1 fruit fly cellular context compared by ENCODE assay signal in the genomic region with DNA sequence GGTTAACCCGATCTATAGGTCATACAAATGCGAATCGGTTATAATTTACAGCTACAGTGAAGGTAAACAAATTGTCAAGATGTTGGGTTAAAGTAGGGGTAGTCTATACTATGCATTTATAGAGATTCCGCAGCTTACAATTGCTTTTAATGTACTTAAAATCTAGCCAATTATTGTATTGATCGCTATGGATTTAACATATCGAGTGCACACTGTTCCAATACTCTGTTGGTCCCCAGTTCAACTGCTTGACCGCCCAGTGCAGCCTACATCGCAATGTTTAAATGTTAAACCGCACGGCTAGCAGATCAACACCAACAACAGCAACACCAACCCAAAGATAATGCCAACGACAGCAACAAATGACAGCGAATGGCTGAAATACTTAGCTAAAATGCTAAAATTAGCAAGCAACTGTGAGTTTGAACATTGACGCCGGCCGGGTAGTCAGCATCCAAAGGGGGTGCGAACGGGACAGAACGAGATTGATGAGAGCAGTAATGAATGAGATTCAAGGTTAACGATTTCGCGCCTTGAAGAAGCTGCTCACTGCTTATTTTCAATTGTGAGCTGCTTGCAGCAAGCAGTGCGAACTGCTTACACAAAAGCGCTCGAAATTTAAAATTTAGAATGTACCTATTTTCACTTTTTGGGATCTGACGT.
TF ChIP-seq lines count a peak whose summit lies in the region.

No protein-coding gene starts in this region.

TF ChIP-seq in whole organism, embryonic, 481 proteins besides CTCF, POLR2A, EP300 and RAD21 (continued from another document):
- TF ChIP-seq Xbp1 (GFP tag; optimal IDR thresholded peaks at IDR 0.05; lab: Kevin White, UChicago), result no peak
- peak; percentile 4 for TF ChIP-seq Sin3A (optimal IDR thresholded peaks at IDR 0.05; lab: Kevin White, UChicago)
- TF ChIP-seq CG31441 (GFP tag; IDR thresholded peaks at IDR 0.05; lab: Robert Waterston, UW), result no peak
- no peak for TF ChIP-seq CG10209 (GFP tag; optimal IDR thresholded peaks at IDR 0.05; lab: Kevin White, UChicago)
- TF ChIP-seq oc (tag; optimal IDR thresholded peaks at IDR 0.05; lab: Kevin White, UChicago), result no peak
- peak; percentile 11 for TF ChIP-seq sens (GFP tag; lab: Kevin White, UChicago)
- no peak for TF ChIP-seq CG9876 (GFP tag; optimal IDR thresholded peaks at IDR 0.05; lab: Kevin White, UChicago)
- TF ChIP-seq CG12219 (GFP tag; optimal IDR thresholded peaks at IDR 0.05; lab: Kevin White, UChicago), result no peak
- no peak for TF ChIP-seq CG7839 (tag; optimal IDR thresholded peaks at IDR 0.05; lab: Kevin White, UChicago)
- peak; percentile 65 for TF ChIP-seq CG14441 (GFP tag; IDR thresholded peaks at IDR 0.05; lab: Robert Waterston, UW)
- TF ChIP-seq Lpt (GFP tag; optimal IDR thresholded peaks at IDR 0.05; lab: Kevin White, UChicago), result no peak
- TF ChIP-seq unpg (GFP tag; optimal IDR thresholded peaks at IDR 0.05; lab: Kevin White, UChicago), result no peak
- peak; percentile 61 for TF ChIP-seq Drgx (GFP tag; IDR thresholded peaks at IDR 0.05; lab: Robert Waterston, UW)
- TF ChIP-seq ash1 (GFP tag; optimal IDR thresholded peaks at IDR 0.05; lab: Kevin White, UChicago), result no peak
- no peak for TF ChIP-seq CkIIα-i1 (GFP tag; IDR thresholded peaks at IDR 0.05; lab: Robert Waterston, UW)
- no peak for TF ChIP-seq Vsx1 (GFP tag; optimal IDR thresholded peaks at IDR 0.05; lab: Kevin White, UChicago)
- no peak for TF ChIP-seq ATbp (GFP tag; optimal IDR thresholded peaks at IDR 0.05; lab: Kevin White, UChicago)
- no peak for TF ChIP-seq peb (GFP tag; IDR thresholded peaks at IDR 0.05; lab: Robert Waterston, UW)
- no peak for TF ChIP-seq fd64A (GFP tag; optimal IDR thresholded peaks at IDR 0.05; lab: Kevin White, UChicago)
- TF ChIP-seq sd (tag; optimal IDR thresholded peaks at IDR 0.05; lab: Kevin White, UChicago), result peak; percentile 75
- TF ChIP-seq Hmx (GFP tag; optimal IDR thresholded peaks at IDR 0.05; lab: Kevin White, UChicago), result no peak
- TF ChIP-seq Deaf1 (tag; optimal IDR thresholded peaks at IDR 0.05; lab: Kevin White, UChicago), result no peak
- peak; percentile 41 for TF ChIP-seq hkb (optimal IDR thresholded peaks at IDR 0.05; lab: Kevin White, UChicago)
- TF ChIP-seq hkb (GFP tag; IDR thresholded peaks at IDR 0.05; lab: Robert Waterston, UW), result no peak
- TF ChIP-seq abd-A (tag; optimal IDR thresholded peaks at IDR 0.05; lab: Kevin White, UChicago), result peak; percentile 91
- no peak for TF ChIP-seq Asciz (GFP tag; optimal IDR thresholded peaks at IDR 0.05; lab: Kevin White, UChicago)
- no peak for TF ChIP-seq sc (optimal IDR thresholded peaks at IDR 0.05; lab: Kevin White, UChicago)
- no peak for TF ChIP-seq sc (GFP tag; optimal IDR thresholded peaks at IDR 0.05; lab: Kevin White, UChicago)
- TF ChIP-seq lov (optimal IDR thresholded peaks at IDR 0.05; lab: Kevin White, UChicago), result no peak
- peak; percentile 73; the same call in 2 of the 3 replicates for TF ChIP-seq lov (GFP tag; IDR thresholded peaks at IDR 0.05; lab: Robert Waterston, UW)
- TF ChIP-seq amos (GFP tag; IDR thresholded peaks at IDR 0.05; lab: Robert Waterston, UW; ENCODE audit: partially characterized antibody), result peak; percentile 30; the same call in 1 of the 2 replicates
- TF ChIP-seq btn (GFP tag; optimal IDR thresholded peaks at IDR 0.05; lab: Kevin White, UChicago), result no peak
- no peak for TF ChIP-seq CG1647 (GFP tag; optimal IDR thresholded peaks at IDR 0.05; lab: Kevin White, UChicago)
- TF ChIP-seq bigmax (GFP tag; optimal IDR thresholded peaks at IDR 0.05; lab: Kevin White, UChicago), result peak; percentile 36
- no peak for TF ChIP-seq C15 (GFP tag; IDR thresholded peaks at IDR 0.05; lab: Robert Waterston, UW)
- TF ChIP-seq CG4424 (GFP tag; optimal IDR thresholded peaks at IDR 0.05; lab: Kevin White, UChicago), result no peak
- no peak for TF ChIP-seq trh (GFP tag; optimal IDR thresholded peaks at IDR 0.05; lab: Kevin White, UChicago)
- peak in 1 of 2 experiments; percentile 4 for TF ChIP-seq dpn (GFP tag; optimal IDR thresholded peaks at IDR 0.05; lab: Kevin White, UChicago)
- TF ChIP-seq CG7271 (tag; optimal IDR thresholded peaks at IDR 0.05; lab: Kevin White, UChicago), result no peak
- no peak for TF ChIP-seq nom (GFP tag; optimal IDR thresholded peaks at IDR 0.05; lab: Kevin White, UChicago)
- TF ChIP-seq CG17829 (tag; optimal IDR thresholded peaks at IDR 0.05; lab: Kevin White, UChicago), result no peak
- no peak for TF ChIP-seq Ptx1 (GFP tag; IDR thresholded peaks at IDR 0.05; lab: Robert Waterston, UW)
- peak; percentile 17 for TF ChIP-seq pzg (GFP tag; optimal IDR thresholded peaks at IDR 0.05; lab: Kevin White, UChicago)
- peak; percentile 67; the same call in 2 of the 3 replicates for TF ChIP-seq Opbp (GFP tag; IDR thresholded peaks at IDR 0.05; lab: Robert Waterston, UW; ENCODE audit: partially characterized antibody)
- no peak for TF ChIP-seq wek (GFP tag; optimal IDR thresholded peaks at IDR 0.05; lab: Kevin White, UChicago)
- 0 out of 3 replicates have a peak, but pooled peaks have one; percentile 7 for TF ChIP-seq sr (GFP tag; IDR thresholded peaks at IDR 0.05; lab: Robert Waterston, UW)
- TF ChIP-seq CG12071 (GFP tag; optimal IDR thresholded peaks at IDR 0.05; lab: Kevin White, UChicago), result no peak
- TF ChIP-seq CG11723 (GFP tag; optimal IDR thresholded peaks at IDR 0.05; lab: Kevin White, UChicago), result no peak
- no peak for TF ChIP-seq ato (GFP tag; IDR thresholded peaks at IDR 0.05; lab: Robert Waterston, UW; ENCODE audit: partially characterized antibody)
- TF ChIP-seq CG1233 (GFP tag; optimal IDR thresholded peaks at IDR 0.05; lab: Kevin White, UChicago), result no peak
- no peak; the same call in 2 of the 3 replicates for TF ChIP-seq CG3726 (GFP tag; IDR thresholded peaks at IDR 0.05; lab: Robert Waterston, UW)
- TF ChIP-seq gro (GFP tag; optimal IDR thresholded peaks at IDR 0.05; lab: Kevin White, UChicago), result no peak
- TF ChIP-seq CG17359 (tag; optimal IDR thresholded peaks at IDR 0.05; lab: Kevin White, UChicago), result no peak
- TF ChIP-seq dati (GFP tag; IDR thresholded peaks at IDR 0.05; lab: Robert Waterston, UW), result no peak
- TF ChIP-seq Blimp-1 (GFP tag; optimal IDR thresholded peaks at IDR 0.05; lab: Kevin White, UChicago), result peak; percentile 48
- TF ChIP-seq Oli (tag; optimal IDR thresholded peaks at IDR 0.05; lab: Kevin White, UChicago), result no peak
- TF ChIP-seq Hey (tag; optimal IDR thresholded peaks at IDR 0.05; lab: Kevin White, UChicago), result no peak
- TF ChIP-seq CG7745 (tag; optimal IDR thresholded peaks at IDR 0.05; lab: Kevin White, UChicago), result no peak
- TF ChIP-seq CG10321 (GFP tag; IDR thresholded peaks at IDR 0.05; lab: Robert Waterston, UW), result peak; percentile 75
- TF ChIP-seq kni (GFP tag; optimal IDR thresholded peaks at IDR 0.05; lab: Kevin White, UChicago), result peak; percentile 10
- no peak for TF ChIP-seq HHEX (GFP tag; optimal IDR thresholded peaks at IDR 0.05; lab: Kevin White, UChicago)
- TF ChIP-seq lab (GFP tag; optimal IDR thresholded peaks at IDR 0.05; lab: Kevin White, UChicago), result no peak
- no peak for TF ChIP-seq CrebB (tag; optimal IDR thresholded peaks at IDR 0.05; lab: Kevin White, UChicago)
- TF ChIP-seq klu (GFP tag; IDR thresholded peaks at IDR 0.05; lab: Robert Waterston, UW), result 0 out of 2 replicates have a peak, but pooled peaks have one; percentile 5
- peak; percentile 94 for TF ChIP-seq grau (tag; optimal IDR thresholded peaks at IDR 0.05; lab: Kevin White, UChicago)
- no peak for TF ChIP-seq slou (GFP tag; optimal IDR thresholded peaks at IDR 0.05; lab: Kevin White, UChicago)
- TF ChIP-seq vnd (GFP tag; IDR thresholded peaks at IDR 0.05; lab: Robert Waterston, UW; ENCODE audit: partially characterized antibody), result peak; percentile 48; the same call in 2 of the 3 replicates
- TF ChIP-seq Ets97D (GFP tag; optimal IDR thresholded peaks at IDR 0.05; lab: Kevin White, UChicago), result no peak
- peak; percentile 77 for TF ChIP-seq Myb (GFP tag; optimal IDR thresholded peaks at IDR 0.05; lab: Kevin White, UChicago)
- no peak for TF ChIP-seq h (optimal IDR thresholded peaks at IDR 0.05; lab: Kevin White, UChicago)
- no peak; the same call in 2 of the 3 replicates for TF ChIP-seq tgo (GFP tag; IDR thresholded peaks at IDR 0.05; lab: Robert Waterston, UW)
- no peak for TF ChIP-seq insv (GFP tag; optimal IDR thresholded peaks at IDR 0.05; lab: Kevin White, UChicago)
- TF ChIP-seq pb (GFP tag; optimal IDR thresholded peaks at IDR 0.05; lab: Kevin White, UChicago), result no peak
- TF ChIP-seq Doc3 (GFP tag; IDR thresholded peaks at IDR 0.05; lab: Robert Waterston, UW; ENCODE audit: partially characterized antibody), result no peak
- no peak for TF ChIP-seq CG31388 (GFP tag; optimal IDR thresholded peaks at IDR 0.05; lab: Kevin White, UChicago)
- TF ChIP-seq Rfx (GFP tag; IDR thresholded peaks at IDR 0.05; lab: Robert Waterston, UW), result peak; percentile 54
- TF ChIP-seq NC2α (GFP tag; optimal IDR thresholded peaks at IDR 0.05; lab: Kevin White, UChicago), result no peak
- TF ChIP-seq Fer3 (tag; optimal IDR thresholded peaks at IDR 0.05; lab: Kevin White, UChicago), result no peak
- peak; percentile 50 for TF ChIP-seq CG32532 (GFP tag; IDR thresholded peaks at IDR 0.05; lab: Robert Waterston, UW)
- peak; percentile 68; the same call in 2 of the 3 replicates for TF ChIP-seq CG11456 (GFP tag; IDR thresholded peaks at IDR 0.05; lab: Robert Waterston, UW)
- TF ChIP-seq CG18599 (GFP tag; optimal IDR thresholded peaks at IDR 0.05; lab: Kevin White, UChicago), result no peak
- TF ChIP-seq Elba2 (GFP tag; optimal IDR thresholded peaks at IDR 0.05; lab: Kevin White, UChicago), result no peak
- TF ChIP-seq CG15073 (GFP tag; optimal IDR thresholded peaks at IDR 0.05; lab: Kevin White, UChicago), result no peak
- no peak for TF ChIP-seq Sry-β (GFP tag; optimal IDR thresholded peaks at IDR 0.05; lab: Kevin White, UChicago)
- TF ChIP-seq Six4 (GFP tag; optimal IDR thresholded peaks at IDR 0.05; lab: Kevin White, UChicago), result no peak
- TF ChIP-seq Tbp (GFP tag; optimal IDR thresholded peaks at IDR 0.05; lab: Kevin White, UChicago), result no peak
- no peak for TF ChIP-seq CG9727 (GFP tag; optimal IDR thresholded peaks at IDR 0.05; lab: Kevin White, UChicago)
- no peak for TF ChIP-seq CG30020 (tag; optimal IDR thresholded peaks at IDR 0.05; lab: Kevin White, UChicago)
- TF ChIP-seq Fer1 (GFP tag; optimal IDR thresholded peaks at IDR 0.05; lab: Kevin White, UChicago), result no peak
- no peak for TF ChIP-seq CG18476 (GFP tag; optimal IDR thresholded peaks at IDR 0.05; lab: Kevin White, UChicago)
- peak; percentile 55 for TF ChIP-seq Xrp1 (GFP tag; IDR thresholded peaks at IDR 0.05; lab: Robert Waterston, UW)
- no peak for TF ChIP-seq ham (GFP tag; IDR thresholded peaks at IDR 0.05; lab: Robert Waterston, UW)
- no peak for TF ChIP-seq Side (GFP tag; optimal IDR thresholded peaks at IDR 0.05; lab: Kevin White, UChicago)
- no peak for TF ChIP-seq ac (GFP tag; optimal IDR thresholded peaks at IDR 0.05; lab: Kevin White, UChicago)
- TF ChIP-seq CG2712 (tag; optimal IDR thresholded peaks at IDR 0.05; lab: Kevin White, UChicago), result no peak
- no peak for TF ChIP-seq pfk (GFP tag; optimal IDR thresholded peaks at IDR 0.05; lab: Kevin White, UChicago)
- peak; percentile 31; the same call in 1 of the 2 replicates for TF ChIP-seq Dref (GFP tag; IDR thresholded peaks at IDR 0.05; lab: Robert Waterston, UW)
- TF ChIP-seq dmrt99B (tag; optimal IDR thresholded peaks at IDR 0.05; lab: Kevin White, UChicago), result no peak
- TF ChIP-seq CG12155 (GFP tag; optimal IDR thresholded peaks at IDR 0.05; lab: Kevin White, UChicago), result no peak
- no peak for TF ChIP-seq toy (GFP tag; IDR thresholded peaks at IDR 0.05; lab: Robert Waterston, UW)
- TF ChIP-seq Med (GFP tag; lab: Kevin White, UChicago), result peak; percentile 69
- TF ChIP-seq p53 (GFP tag; optimal IDR thresholded peaks at IDR 0.05; lab: Kevin White, UChicago), result no peak
- TF ChIP-seq CG3065 (GFP tag; optimal IDR thresholded peaks at IDR 0.05; lab: Kevin White, UChicago), result no peak
- TF ChIP-seq twi (tag; optimal IDR thresholded peaks at IDR 0.05; lab: Kevin White, UChicago), result no peak
- TF ChIP-seq CG15696 (tag; optimal IDR thresholded peaks at IDR 0.05; lab: Kevin White, UChicago), result no peak
